Fruit fly (Drosophila melanogaster) whole organism, embryonic: ENCODE results near the gene CG34265.

ENCODE experiments used
- Ada2b ChIP-seq: fragments of 200-800 bp; sonication (Bioruptor generic); IDR thresholded peaks from 2 replicates; pipeline ENCODE4 v1.3.6; 2022; ENCODE audit warnings: missing biosample characterization, missing genetic modification characterization
- CG10321 ChIP-seq: fragments of 200-800 bp; sonication (Bioruptor generic); IDR thresholded peaks from 2 replicates; pipeline ENCODE4 v1.3.6; 2022; ENCODE audit warnings: missing biosample characterization, missing genetic modification characterization
- CG10431 ChIP-seq: fragments of 200-800 bp; sonication (Bioruptor generic); optimal IDR thresholded peaks from 3 replicates; lab custom pipeline; 2018; ENCODE audit warnings: missing biosample characterization, mild to moderate bottlenecking, missing genetic modification characterization
- CG10959 ChIP-seq: fragments of 200-800 bp; sonication (Bioruptor generic); IDR thresholded peaks from 2 replicates; pipeline ENCODE4 v1.3.6; 2022; ENCODE audit warnings: missing biosample characterization, missing genetic modification characterization
- CG12219 ChIP-seq: fragments of 200-800 bp; sonication (Bioruptor generic); optimal IDR thresholded peaks from 3 replicates; lab custom pipeline; 2018; ENCODE audit warnings: missing biosample characterization, mild to moderate bottlenecking, missing genetic modification characterization
- CG12236 ChIP-seq: fragments of 200-800 bp; sonication (Bioruptor generic); optimal IDR thresholded peaks from 2 replicates; lab custom pipeline; 2016; ENCODE audit warnings: missing biosample characterization, missing genetic modification characterization
- CG13296 ChIP-seq: fragments of 200-800 bp; sonication (Bioruptor generic); optimal IDR thresholded peaks from 3 replicates; lab custom pipeline; 2018; ENCODE audit warnings: missing biosample characterization, mild to moderate bottlenecking, missing genetic modification characterization
- CG13894 ChIP-seq: fragments of 200-800 bp; sonication (Bioruptor generic); optimal IDR thresholded peaks from 3 replicates; lab custom pipeline; 2018; ENCODE audit warnings: missing biosample characterization, mild to moderate bottlenecking, missing genetic modification characterization, moderate library complexity
- CG16813 ChIP-seq: fragments of 200-800 bp; sonication (Bioruptor generic); IDR thresholded peaks from 3 replicates; pipeline ENCODE4 v1.3.6; 2022; ENCODE audit warnings: missing biosample characterization, missing genetic modification characterization; ENCODE audit not compliant: partially characterized antibody
- CG17186 ChIP-seq: fragments of 200-800 bp; sonication (Bioruptor generic); optimal IDR thresholded peaks from 3 replicates; lab custom pipeline; 2017; ENCODE audit warnings: missing biosample characterization, missing genetic modification reagents, missing genetic modification characterization
- CG17829 ChIP-seq: fragments of 200-800 bp; optimal IDR thresholded peaks from 2 replicates; lab custom pipeline; 2019; ENCODE audit warnings: missing biosample characterization, mild to moderate bottlenecking, missing genetic modification characterization, moderate library complexity
- CG18011 ChIP-seq: fragments of 200-800 bp; sonication (Bioruptor generic); optimal IDR thresholded peaks from 2 replicates; lab custom pipeline; 2017; ENCODE audit warnings: missing biosample characterization, missing genetic modification characterization, mild to moderate bottlenecking, moderate library complexity, missing genotype
- CG2116 ChIP-seq: fragments of 200-800 bp; sonication (Bioruptor generic); optimal IDR thresholded peaks from 3 replicates; lab custom pipeline; 2018; ENCODE audit warnings: missing biosample characterization, mild to moderate bottlenecking, missing genetic modification characterization
- CG2202 ChIP-seq: fragments of 200-800 bp; sonication (Bioruptor generic); optimal IDR thresholded peaks from 2 replicates; lab custom pipeline; 2018; ENCODE audit warnings: missing biosample characterization, mild to moderate bottlenecking, missing genetic modification characterization
- CG2678 ChIP-seq: fragments of 200-800 bp; sonication (Bioruptor generic); optimal IDR thresholded peaks from 3 replicates; lab custom pipeline; 2019; ENCODE audit warnings: missing biosample characterization, mild to moderate bottlenecking, missing genetic modification characterization, moderate library complexity
- CG34376 ChIP-seq: fragments of 200-800 bp; sonication (Bioruptor generic); optimal IDR thresholded peaks from 2 replicates; lab custom pipeline; 2018; ENCODE audit warnings: missing biosample characterization, mild to moderate bottlenecking, missing genetic modification characterization
- CG34422 ChIP-seq: fragments of 200-800 bp; sonication (Bioruptor generic); IDR thresholded peaks from 3 replicates; pipeline ENCODE4 v1.3.6; 2022; ENCODE audit warnings: missing biosample characterization, missing genetic modification characterization
- CG3847 ChIP-seq: fragments of 200-800 bp; sonication (Bioruptor generic); IDR thresholded peaks from 2 replicates; pipeline ENCODE4 v1.3.6; 2022; ENCODE audit warnings: missing biosample characterization, missing genetic modification characterization
- CG4404 ChIP-seq: fragments of 200-800 bp; sonication (Bioruptor generic); IDR thresholded peaks from 2 replicates; pipeline ENCODE4 v1.3.6; 2022; ENCODE audit warnings: missing biosample characterization, missing genetic modification characterization
- CG6813 ChIP-seq: fragments of 200-800 bp; sonication (Bioruptor generic); optimal IDR thresholded peaks from 2 replicates; lab custom pipeline; 2017; ENCODE audit warnings: missing biosample characterization, missing genetic modification characterization, mild to moderate bottlenecking, moderate library complexity, missing genetic modification reagents
- CG8478 ChIP-seq: fragments of >200 bp; optimal IDR thresholded peaks from 2 replicates; lab custom pipeline; 2018
- CG9437 ChIP-seq: fragments of 200-800 bp; sonication (Bioruptor generic); optimal IDR thresholded peaks from 2 replicates; lab custom pipeline; 2018; ENCODE audit warnings: missing biosample characterization, mild to moderate bottlenecking, missing genetic modification characterization
- E2f1 ChIP-seq: fragments of 200-800 bp; sonication (Bioruptor generic); IDR thresholded peaks from 2 replicates; pipeline ENCODE4 v1.3.6; 2022; ENCODE audit warnings: missing biosample characterization, missing genetic modification characterization
- E2f2 ChIP-seq: fragments of 200-800 bp; sonication (Bioruptor generic); IDR thresholded peaks from 2 replicates; pipeline ENCODE4 v1.3.6; 2022; ENCODE audit warnings: missing biosample characterization, missing genetic modification characterization
- HmgD ChIP-seq: fragments of 200-800 bp; sonication (Bioruptor generic); optimal IDR thresholded peaks from 3 replicates; lab custom pipeline; 2016; ENCODE audit warnings: missing biosample characterization, missing genetic modification characterization
- Hr3 ChIP-seq: fragments of 200-800 bp; sonication (Bioruptor generic); optimal IDR thresholded peaks from 3 replicates; lab custom pipeline; 2016; ENCODE audit warnings: missing biosample characterization, missing genetic modification characterization
- Hr51 ChIP-seq, 2 experiments: fragments of 200-800 bp; sonication (Bioruptor generic); optimal IDR thresholded peaks; 2 replicates in 1 of 2; 3 replicates in 1 of 2; lab custom pipeline; 2016 to 2018; ENCODE audit warnings: missing biosample characterization in 2 of 2, missing genetic modification characterization in 2 of 2, mild to moderate bottlenecking in 1 of 2, moderate library complexity in 1 of 2
- MTF-1 ChIP-seq: fragments of 200-800 bp; sonication (Bioruptor generic); optimal IDR thresholded peaks from 2 replicates; lab custom pipeline; 2018; ENCODE audit warnings: missing biosample characterization, mild to moderate bottlenecking, missing genetic modification characterization, borderline replicate concordance
- Max ChIP-seq: fragments of 200-800 bp; sonication (Bioruptor generic); optimal IDR thresholded peaks from 2 replicates; lab custom pipeline; 2016; ENCODE audit warnings: missing biosample characterization, mild to moderate bottlenecking, missing genetic modification characterization
- NFAT ChIP-seq: fragments of 200-800 bp; sonication (Bioruptor generic); IDR thresholded peaks from 2 replicates; pipeline ENCODE4 v1.3.6; 2022; ENCODE audit warnings: missing biosample characterization, missing genetic modification characterization
- Ravus ChIP-seq: fragments of 200-800 bp; sonication (Bioruptor generic); IDR thresholded peaks from 2 replicates; pipeline ENCODE4 v1.3.6; 2022; ENCODE audit warnings: missing biosample characterization, missing genetic modification characterization
- Vsx1 ChIP-seq: fragments of 200-800 bp; sonication (Bioruptor generic); optimal IDR thresholded peaks from 2 replicates; lab custom pipeline; 2017; ENCODE audit warnings: missing biosample characterization, mild to moderate bottlenecking, missing genetic modification characterization, missing genetic modification reagents
- abd-A ChIP-seq: fragments of 200-800 bp; sonication (Bioruptor generic); optimal IDR thresholded peaks from 3 replicates; lab custom pipeline; 2019; ENCODE audit warnings: missing biosample characterization, mild to moderate bottlenecking, missing genetic modification characterization, moderate library complexity
- bbx ChIP-seq: fragments of 200-800 bp; sonication (Bioruptor generic); IDR thresholded peaks from 2 replicates; pipeline ENCODE4 v1.3.6; 2022; ENCODE audit warnings: missing biosample characterization, missing genetic modification characterization; ENCODE audit not compliant: partially characterized antibody
- bowl ChIP-seq: fragments of 200-800 bp; sonication (Bioruptor generic); IDR thresholded peaks from 2 replicates; pipeline ENCODE4 v1.3.6; 2022; ENCODE audit warnings: missing biosample characterization, missing genetic modification characterization
- br ChIP-seq: fragments of >200 bp; optimal IDR thresholded peaks from 2 replicates; lab custom pipeline; 2017
- caup ChIP-seq: fragments of 200-800 bp; sonication (Bioruptor generic); optimal IDR thresholded peaks from 3 replicates; lab custom pipeline; 2017; ENCODE audit warnings: missing biosample characterization, mild to moderate bottlenecking, missing genetic modification characterization, moderate library complexity; ENCODE audit not compliant: severe bottlenecking
- dm ChIP-seq: fragments of 200-800 bp; sonication (Bioruptor generic); optimal IDR thresholded peaks from 3 replicates; lab custom pipeline; 2016; ENCODE audit warnings: missing biosample characterization, missing genetic modification characterization
- dmrt11E ChIP-seq: fragments of 200-800 bp; sonication (Bioruptor generic); optimal IDR thresholded peaks from 3 replicates; lab custom pipeline; 2018; ENCODE audit warnings: missing biosample characterization, mild to moderate bottlenecking, missing genetic modification characterization, moderate library complexity
- eyg ChIP-seq: fragments of 200-800 bp; sonication (Bioruptor generic); optimal IDR thresholded peaks from 3 replicates; lab custom pipeline; 2016; ENCODE audit warnings: missing biosample characterization, missing genetic modification characterization
- gsb-n ChIP-seq: fragments of 200-800 bp; sonication (Bioruptor generic); optimal IDR thresholded peaks from 3 replicates; lab custom pipeline; 2018; ENCODE audit warnings: missing biosample characterization, mild to moderate bottlenecking, missing genetic modification characterization
- h ChIP-seq: fragments of >200 bp; optimal IDR thresholded peaks from 2 replicates; lab custom pipeline; 2017
- nerfin-1 ChIP-seq: fragments of 200-800 bp; sonication (Bioruptor generic); optimal IDR thresholded peaks from 3 replicates; lab custom pipeline; 2019; ENCODE audit warnings: missing biosample characterization, mild to moderate bottlenecking, missing genetic modification characterization, moderate library complexity
- nerfin-2 ChIP-seq: fragments of 200-800 bp; sonication (Bioruptor generic); IDR thresholded peaks from 2 replicates; pipeline ENCODE4 v1.3.6; 2022; ENCODE audit warnings: missing biosample characterization, missing genetic modification characterization; ENCODE audit not compliant: partially characterized antibody
- oc ChIP-seq: fragments of 200-800 bp; sonication (Bioruptor generic); optimal IDR thresholded peaks from 2 replicates; lab custom pipeline; 2018; ENCODE audit warnings: missing biosample characterization, mild to moderate bottlenecking, missing genetic modification characterization, moderate library complexity
- sqz ChIP-seq: fragments of 200-800 bp; sonication (Bioruptor generic); optimal IDR thresholded peaks from 3 replicates; lab custom pipeline; 2018; ENCODE audit warnings: missing biosample characterization, mild to moderate bottlenecking, missing genetic modification characterization
- tap ChIP-seq: fragments of 200-800 bp; optimal IDR thresholded peaks from 3 replicates; lab custom pipeline; 2019; ENCODE audit warnings: missing biosample characterization, mild to moderate bottlenecking, missing genetic modification characterization, moderate library complexity
- twi ChIP-seq: fragments of 200-800 bp; optimal IDR thresholded peaks from 2 replicates; lab custom pipeline; 2019; ENCODE audit warnings: missing biosample characterization, mild to moderate bottlenecking, missing genetic modification characterization, moderate library complexity
- zen ChIP-seq: fragments of 200-800 bp; sonication (Bioruptor generic); optimal IDR thresholded peaks from 3 replicates; lab custom pipeline; 2018; ENCODE audit warnings: missing biosample characterization, mild to moderate bottlenecking, missing genetic modification characterization, moderate library complexity

Gene CG34265

DNA sequence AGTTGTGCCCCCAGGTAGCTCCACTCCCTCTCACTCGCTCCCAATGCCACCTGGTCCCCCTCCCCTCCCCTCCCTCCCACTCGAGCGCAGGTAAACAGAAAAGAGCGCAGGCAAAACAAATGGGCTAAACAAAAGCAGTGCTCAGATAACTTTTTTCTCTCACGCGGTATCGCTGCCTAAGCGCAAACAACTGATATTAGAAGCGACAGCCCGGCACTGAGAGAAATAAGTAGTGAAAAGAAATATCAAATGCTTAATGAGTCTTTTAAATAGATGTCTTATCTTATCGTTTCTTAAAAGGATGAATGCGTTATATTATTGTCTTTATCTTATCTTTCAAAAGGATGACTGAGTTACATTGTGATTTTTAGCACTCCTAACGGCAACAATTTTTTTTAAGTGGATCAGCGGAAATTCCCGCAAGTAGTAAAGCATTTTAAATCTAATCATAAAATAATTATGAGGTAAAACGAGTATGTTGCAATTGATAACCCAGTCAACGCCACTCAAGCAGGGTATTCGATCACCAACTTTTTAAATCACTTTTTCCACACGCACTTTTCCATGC is 33.0 kb downstream of the CG34265 start (continued):
- TF ChIP-seq CG18011 (GFP tag; lab: Kevin White, UChicago) (peak; percentile 74), CG10321 (GFP tag; lab: Robert Waterston, UW) (peak; percentile 72), sqz (GFP tag; lab: Kevin White, UChicago) (peak; percentile 89), CG34422 (peak; percentile 90), Hr51 (GFP tag; optimal IDR thresholded peaks at IDR 0.05; lab: Kevin White, UChicago) (peak; percentile 80 to 97), CG9437 (GFP tag; lab: Kevin White, UChicago) (peak; percentile 87), CG13894 (tag; lab: Kevin White, UChicago) (peak; percentile 79), Ravus (GFP tag; lab: Robert Waterston, UW) (peak; percentile 70; the same call in 1 of the 2 replicates), CG2678 (tag; lab: Kevin White, UChicago) (peak; percentile 95), E2f2 (peak; percentile 74), CG8478 (lab: Kevin White, UChicago) (no peak), dm (GFP tag; lab: Kevin White, UChicago) (peak; percentile 75), CG17829 (tag; lab: Kevin White, UChicago) (peak; percentile 92), dmrt11E (tag; lab: Kevin White, UChicago) (peak; percentile 80)

DNA sequence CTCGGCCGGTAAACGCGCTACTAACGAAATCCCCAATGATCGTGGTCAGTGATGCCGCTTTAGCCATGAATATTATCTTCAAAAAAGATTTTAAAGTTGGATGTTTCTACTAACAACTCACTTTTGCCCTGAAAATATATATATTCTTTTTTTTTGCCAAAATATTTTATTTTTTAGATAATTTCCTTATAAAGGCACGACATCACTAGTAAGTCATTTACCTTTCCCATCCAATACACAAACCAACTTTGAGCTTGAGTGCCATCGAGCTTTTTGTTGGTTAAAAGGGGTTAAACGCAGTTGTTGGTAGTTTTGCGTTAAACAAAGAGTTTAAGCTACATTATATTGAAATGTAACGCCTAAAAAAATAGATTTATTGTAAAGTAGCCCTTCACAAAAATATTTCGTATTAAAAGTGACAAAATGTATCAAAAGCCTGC is 34.8 kb downstream of the CG34265 start, which contains the start of gene CG14968:
Gene CG14968 (minus strand): TSS at position 26 of the 440 bp plus-strand sequence.
- TF ChIP-seq Ada2b (peak; percentile 95), tap (peak; percentile 91), CG6813 (GFP tag; lab: Kevin White, UChicago) (peak; percentile 92), nerfin-1 (tag; lab: Kevin White, UChicago) (peak; percentile 82), NFAT (GFP tag; lab: Robert Waterston, UW) (peak; percentile 96), CG4404 (peak; percentile 80), CG17186 (GFP tag; lab: Kevin White, UChicago) (no peak), CG10959 (peak; percentile 78), caup (GFP tag; lab: Kevin White, UChicago) (peak; percentile 96), CG16813 (GFP tag; lab: Robert Waterston, UW) (no peak), MTF-1 (GFP tag; lab: Kevin White, UChicago) (peak; percentile 88), br (lab: Kevin White, UChicago) (no peak), h (no peak), bowl (GFP tag; lab: Robert Waterston, UW) (peak; percentile 95), CG2202 (tag; lab: Kevin White, UChicago) (peak; percentile 73), E2f1 (GFP tag; lab: Robert Waterston, UW) (peak; percentile 95), CG12236 (GFP tag; lab: Kevin White, UChicago) (peak; percentile 23), twi (tag; lab: Kevin White, UChicago) (peak; percentile 78), Hr3 (GFP tag; lab: Kevin White, UChicago) (peak; percentile 91), CG2116 (GFP tag; lab: Kevin White, UChicago) (no peak), abd-A (tag; lab: Kevin White, UChicago) (no peak), CG10431 (peak; percentile 54), nerfin-2 (GFP tag; lab: Robert Waterston, UW) (no peak), Vsx1 (peak; percentile 55), eyg (peak; percentile 62), CG13296 (GFP tag; lab: Kevin White, UChicago) (peak; percentile 93), Max (GFP tag; lab: Kevin White, UChicago) (peak; percentile 92), oc (tag; lab: Kevin White, UChicago) (peak; percentile 94), zen (tag; lab: Kevin White, UChicago) (peak; percentile 87), CG12219 (GFP tag; lab: Kevin White, UChicago) (peak; percentile 77), gsb-n (tag; lab: Kevin White, UChicago) (peak; percentile 74), bbx (GFP tag; lab: Robert Waterston, UW) (no peak), HmgD (GFP tag; lab: Kevin White, UChicago) (no peak), CG34376 (peak; percentile 62), CG3847 (GFP tag; lab: Robert Waterston, UW) (peak; percentile 98)
